Worm (Caenorhabditis elegans) whole organism, L1 larva: ENCODE measurements around the gene srw-7.

ENCODE experiments used
- alr-1 ChIP-seq: fragments of 200-800 bp; sonication (Bioruptor generic); optimal IDR thresholded peaks from 2 replicates; lab custom pipeline; 2018; ENCODE audit warnings: borderline replicate concordance, mild to moderate bottlenecking, missing genetic modification characterization, missing compliant biosample characterization
- ceh-88 ChIP-seq: fragments of 200-800 bp; sonication (Bioruptor generic); IDR thresholded peaks from 2 replicates; pipeline ENCODE4 v1.3.6; 2022; ENCODE audit warnings: missing genetic modification characterization, missing compliant biosample characterization
- elt-3 ChIP-seq, 6 experiments: fragments of 150-350 bp in 1 of 6; sonication (generic microtip); optimal IDR thresholded peaks; 2 replicates each; lab custom pipeline; 2017 to 2018; ENCODE audit warnings: missing biosample characterization in 6 of 6, missing genetic modification characterization in 6 of 6, inconsistent platforms in 1 of 6
- fkh-10 ChIP-seq: sonication (generic microtip); optimal IDR thresholded peaks from 2 replicates; lab custom pipeline; 2017; ENCODE audit warnings: missing biosample characterization, missing genetic modification reagents, missing genetic modification characterization
- jun-1 ChIP-seq: fragments of 150-350 bp; optimal IDR thresholded peaks from 2 replicates; lab custom pipeline; 2014; ENCODE audit warnings: missing biosample characterization, missing genetic modification reagents, missing genetic modification characterization
- nhr-237 ChIP-seq: fragments of 150-350 bp; optimal IDR thresholded peaks from 2 replicates; lab custom pipeline; 2014; ENCODE audit warnings: missing biosample characterization, missing genetic modification characterization
- nhr-77 ChIP-seq: fragments of 150-350 bp; optimal IDR thresholded peaks from 2 replicates; lab custom pipeline; 2014; ENCODE audit warnings: missing biosample characterization, missing genetic modification characterization
- sox-4 ChIP-seq: sonication (generic microtip); optimal IDR thresholded peaks from 2 replicates; lab custom pipeline; 2016; ENCODE audit warnings: missing genetic modification characterization, missing compliant biosample characterization
- sup-37 ChIP-seq: fragments of 200-800 bp; sonication (Bioruptor generic); optimal IDR thresholded peaks from 2 replicates; lab custom pipeline; 2018; ENCODE audit warnings: mild to moderate bottlenecking, missing genetic modification characterization, missing compliant biosample characterization
- unc-30 ChIP-seq: sonication (generic microtip); optimal IDR thresholded peaks from 2 replicates; lab custom pipeline; 2017; ENCODE audit warnings: missing biosample characterization, missing genetic modification characterization
- ztf-11 ChIP-seq, 2 experiments: sonication (generic microtip); optimal IDR thresholded peaks; 2 replicates each; lab custom pipeline; 2016 to 2017; ENCODE audit warnings: missing genetic modification characterization in 2 of 2, missing biosample characterization in 1 of 2, missing compliant biosample characterization in 1 of 2
- ztf-4 ChIP-seq: fragments of 150-350 bp; optimal IDR thresholded peaks from 2 replicates; lab custom pipeline; 2014; ENCODE audit warnings: missing biosample characterization, missing genetic modification characterization

- TF ChIP-seq ztf-11 (tag; optimal IDR thresholded peaks at IDR 0.05; lab: Kevin White, UChicago): no peak
- TF ChIP-seq nhr-237: no peak
- TF ChIP-seq fkh-10: no peak
- TF ChIP-seq sup-37: no peak
- no peak for TF ChIP-seq ceh-88
- TF ChIP-seq unc-30 (tag; lab: Kevin White, UChicago): no peak
- no peak for TF ChIP-seq jun-1
- no peak for TF ChIP-seq alr-1 (tag; lab: Kevin White, UChicago)
- no peak for TF ChIP-seq elt-3 (tag; optimal IDR thresholded peaks at IDR 0.05; lab: Kevin White, UChicago)
- TF ChIP-seq sox-4 (tag; lab: Kevin White, UChicago): no peak
- no peak for TF ChIP-seq ztf-4 (tag; lab: Kevin White, UChicago)
- TF ChIP-seq nhr-77 (tag; lab: Kevin White, UChicago): no peak
These were observed 37.8 kb upstream of the srw-7 start, which contains the start of gene R08E5.4 for ce11 chrV:3768270-3768669.
